Fruit fly (Drosophila melanogaster) whole organism, embryonic: ENCODE data around the gene CG17187.

ENCODE experiments used
- Aef1 ChIP-seq: fragments of 200-800 bp; sonication (Bioruptor generic); IDR thresholded peaks from 3 replicates; pipeline ENCODE4 v1.3.6; 2022; ENCODE audit warnings: missing biosample characterization, missing genetic modification characterization
- Atf6 ChIP-seq: fragments of 200-800 bp; sonication (Bioruptor generic); IDR thresholded peaks from 2 replicates; pipeline ENCODE4 v1.3.6; 2022; ENCODE audit warnings: missing biosample characterization, missing genetic modification characterization
- CG10366 ChIP-seq: fragments of 200-800 bp; sonication (Bioruptor generic); IDR thresholded peaks from 2 replicates; pipeline ENCODE4 v1.3.6; 2022; ENCODE audit warnings: missing biosample characterization, missing genetic modification characterization
- CG10979 ChIP-seq: fragments of 200-800 bp; sonication (Bioruptor generic); optimal IDR thresholded peaks from 2 replicates; lab custom pipeline; 2018; ENCODE audit warnings: missing biosample characterization, mild to moderate bottlenecking, missing genetic modification characterization, moderate library complexity
- CG11695 ChIP-seq: fragments of 200-800 bp; sonication (Bioruptor generic); IDR thresholded peaks from 3 replicates; pipeline ENCODE4 v1.3.6; 2022; ENCODE audit warnings: missing biosample characterization, missing genetic modification characterization
- CG11696 ChIP-seq: fragments of 200-800 bp; sonication (Bioruptor generic); IDR thresholded peaks from 2 replicates; pipeline ENCODE4 v1.3.6; 2022; ENCODE audit warnings: missing biosample characterization, missing genetic modification characterization
- CG12391 ChIP-seq: fragments of 200-800 bp; sonication (Bioruptor generic); optimal IDR thresholded peaks from 3 replicates; lab custom pipeline; 2018; ENCODE audit warnings: missing biosample characterization, mild to moderate bottlenecking, missing genetic modification characterization, moderate library complexity
- CG12659 ChIP-seq: fragments of 200-800 bp; sonication (Bioruptor generic); optimal IDR thresholded peaks from 3 replicates; lab custom pipeline; 2017; ENCODE audit warnings: mild to moderate bottlenecking, missing biosample characterization, missing genetic modification reagents, missing genetic modification characterization
- CG14014 ChIP-seq: fragments of 200-800 bp; sonication (Bioruptor generic); IDR thresholded peaks from 2 replicates; pipeline ENCODE4 v1.3.6; 2022; ENCODE audit warnings: missing biosample characterization, missing genetic modification characterization
- CG14441 ChIP-seq: fragments of 200-800 bp; sonication (Bioruptor generic); IDR thresholded peaks from 2 replicates; pipeline ENCODE4 v1.3.6; 2022; ENCODE audit warnings: missing biosample characterization, missing genetic modification characterization
- CG17328 ChIP-seq: fragments of 200-800 bp; sonication (Bioruptor generic); IDR thresholded peaks from 2 replicates; pipeline ENCODE4 v1.3.6; 2022; ENCODE audit warnings: missing biosample characterization, missing genetic modification characterization
- CG18262 ChIP-seq: fragments of 200-800 bp; optimal IDR thresholded peaks from 3 replicates; lab custom pipeline; 2019; ENCODE audit warnings: missing biosample characterization, mild to moderate bottlenecking, missing genetic modification characterization, moderate library complexity
- CG2120 ChIP-seq: fragments of 200-800 bp; sonication (Bioruptor generic); optimal IDR thresholded peaks from 3 replicates; lab custom pipeline; 2016; ENCODE audit warnings: missing biosample characterization, missing genetic modification characterization
- CG2202 ChIP-seq: fragments of 200-800 bp; sonication (Bioruptor generic); optimal IDR thresholded peaks from 2 replicates; lab custom pipeline; 2018; ENCODE audit warnings: missing biosample characterization, mild to moderate bottlenecking, missing genetic modification characterization
- CG32532 ChIP-seq: fragments of 200-800 bp; sonication (Bioruptor generic); IDR thresholded peaks from 2 replicates; pipeline ENCODE4 v1.3.6; 2022; ENCODE audit warnings: missing biosample characterization, missing genetic modification characterization
- CG32772 ChIP-seq: fragments of 200-800 bp; sonication (Bioruptor generic); IDR thresholded peaks from 2 replicates; pipeline ENCODE4 v1.3.6; 2022; ENCODE audit warnings: missing biosample characterization, missing genetic modification characterization
- CG8359 ChIP-seq: fragments of 200-800 bp; sonication (Bioruptor generic); optimal IDR thresholded peaks from 2 replicates; lab custom pipeline; 2017; ENCODE audit warnings: missing biosample characterization, mild to moderate bottlenecking, missing genetic modification characterization, borderline replicate concordance
- CG9797 ChIP-seq: fragments of 200-800 bp; sonication (Bioruptor generic); optimal IDR thresholded peaks from 3 replicates; lab custom pipeline; 2018; ENCODE audit warnings: missing biosample characterization, mild to moderate bottlenecking, missing genetic modification characterization
- CG9876 ChIP-seq: fragments of 200-800 bp; sonication (Bioruptor generic); optimal IDR thresholded peaks from 2 replicates; lab custom pipeline; 2016; ENCODE audit warnings: missing biosample characterization, missing genetic modification characterization
- CG9932 ChIP-seq: fragments of 200-800 bp; sonication (Bioruptor generic); IDR thresholded peaks from 2 replicates; pipeline ENCODE4 v1.3.6; 2022; ENCODE audit warnings: missing biosample characterization, missing genetic modification characterization
- Dip3 ChIP-seq: fragments of 200-800 bp; sonication (Bioruptor generic); optimal IDR thresholded peaks from 3 replicates; lab custom pipeline; 2016; ENCODE audit warnings: missing biosample characterization, missing genetic modification characterization
- Eip74EF ChIP-seq, 2 experiments: fragments of 200-800 bp in 1 of 2; fragments of >200 bp in 1 of 2; sonication (Bioruptor generic) in 1 of 2; optimal IDR thresholded peaks; 2 replicates each; lab custom pipeline; 2017 to 2019; ENCODE audit warnings: missing biosample characterization in 2 of 2, missing genetic modification characterization in 2 of 2, mild to moderate bottlenecking in 1 of 2, moderate library complexity in 1 of 2
- HLHmδ ChIP-seq: fragments of 200-800 bp; sonication (Bioruptor generic); optimal IDR thresholded peaks from 2 replicates; lab custom pipeline; 2018; ENCODE audit warnings: missing biosample characterization, mild to moderate bottlenecking, missing genetic modification characterization, moderate library complexity
- HmgZ ChIP-seq: fragments of 200-800 bp; sonication (Bioruptor generic); optimal IDR thresholded peaks from 2 replicates; lab custom pipeline; 2018; ENCODE audit warnings: missing biosample characterization, mild to moderate bottlenecking, missing genetic modification characterization
- Hsf ChIP-seq: fragments of 200-800 bp; sonication (Bioruptor generic); optimal IDR thresholded peaks from 3 replicates; lab custom pipeline; 2016; ENCODE audit warnings: missing biosample characterization, missing genetic modification characterization
- Max ChIP-seq: fragments of 200-800 bp; sonication (Bioruptor generic); optimal IDR thresholded peaks from 2 replicates; lab custom pipeline; 2016; ENCODE audit warnings: missing biosample characterization, mild to moderate bottlenecking, missing genetic modification characterization
- Mrtf ChIP-seq: fragments of 200-800 bp; sonication (Bioruptor generic); IDR thresholded peaks from 3 replicates; pipeline ENCODE4 v1.3.6; 2022; ENCODE audit warnings: missing biosample characterization, missing genetic modification characterization
- PHDP ChIP-seq: fragments of 200-800 bp; sonication (Bioruptor generic); optimal IDR thresholded peaks from 3 replicates; lab custom pipeline; 2018; ENCODE audit warnings: missing biosample characterization, mild to moderate bottlenecking, missing genetic modification characterization, moderate library complexity
- Pdp1 ChIP-seq, 2 experiments: fragments of 200-800 bp; sonication (Bioruptor generic); optimal IDR thresholded peaks; 3 replicates each; lab custom pipeline; 2016; ENCODE audit warnings: missing biosample characterization in 2 of 2, missing genetic modification characterization in 2 of 2, mild to moderate bottlenecking in 1 of 2, moderate library complexity in 1 of 2
- TFAM ChIP-seq: fragments of 200-800 bp; sonication (Bioruptor generic); optimal IDR thresholded peaks from 2 replicates; lab custom pipeline; 2017; ENCODE audit warnings: missing biosample characterization, missing genetic modification characterization, inconsistent platforms
- bab2 ChIP-seq: fragments of 200-800 bp; sonication (Bioruptor generic); optimal IDR thresholded peaks from 2 replicates; lab custom pipeline; 2016; ENCODE audit warnings: missing biosample characterization, missing genetic modification characterization
- bowl ChIP-seq: fragments of 200-800 bp; sonication (Bioruptor generic); IDR thresholded peaks from 2 replicates; pipeline ENCODE4 v1.3.6; 2022; ENCODE audit warnings: missing biosample characterization, missing genetic modification characterization
- corto ChIP-seq: fragments of 200-800 bp; sonication (Bioruptor generic); optimal IDR thresholded peaks from 2 replicates; lab custom pipeline; 2016; ENCODE audit warnings: missing biosample characterization, mild to moderate bottlenecking, missing genetic modification characterization, moderate library complexity
- dan ChIP-seq: fragments of 200-800 bp; sonication (Bioruptor generic); IDR thresholded peaks from 2 replicates; pipeline ENCODE4 v1.3.6; 2022; ENCODE audit warnings: missing biosample characterization, missing genetic modification characterization
- gce ChIP-seq: fragments of 200-800 bp; sonication (Bioruptor generic); IDR thresholded peaks from 3 replicates; pipeline ENCODE4 v1.3.6; 2022; ENCODE audit warnings: missing biosample characterization, missing genetic modification characterization
- gcm2 ChIP-seq: fragments of 200-800 bp; sonication (Bioruptor generic); optimal IDR thresholded peaks from 2 replicates; lab custom pipeline; 2016; ENCODE audit warnings: missing biosample characterization, missing genetic modification characterization
- gro ChIP-seq: fragments of 200-800 bp; sonication (Bioruptor generic); optimal IDR thresholded peaks from 2 replicates; lab custom pipeline; 2016; ENCODE audit warnings: missing biosample characterization, missing genetic modification characterization
- ind ChIP-seq: fragments of 200-800 bp; sonication (Bioruptor generic); optimal IDR thresholded peaks from 3 replicates; lab custom pipeline; 2016; ENCODE audit warnings: missing biosample characterization, missing genetic modification characterization
- insv ChIP-seq, 2 experiments: fragments of 200-800 bp; sonication (Bioruptor generic); optimal IDR thresholded peaks; 3 replicates each; lab custom pipeline; 2016 to 2018; ENCODE audit warnings: missing biosample characterization in 2 of 2, missing genetic modification characterization in 2 of 2
- knrl ChIP-seq: fragments of 200-800 bp; sonication (Bioruptor generic); IDR thresholded peaks from 3 replicates; pipeline ENCODE4 v1.3.6; 2022; ENCODE audit warnings: missing biosample characterization, missing genetic modification characterization; ENCODE audit not compliant: partially characterized antibody
- lab ChIP-seq: fragments of 200-800 bp; sonication (Bioruptor generic); optimal IDR thresholded peaks from 3 replicates; lab custom pipeline; 2017; ENCODE audit warnings: missing biosample characterization, missing genetic modification characterization, mild to moderate bottlenecking, moderate library complexity, missing genetic modification reagents
- odd ChIP-seq: fragments of 200-800 bp; sonication (Bioruptor generic); optimal IDR thresholded peaks from 2 replicates; lab custom pipeline; 2017; ENCODE audit warnings: missing biosample characterization, mild to moderate bottlenecking, missing genetic modification characterization
- org-1 ChIP-seq: fragments of 200-800 bp; sonication (Bioruptor generic); optimal IDR thresholded peaks from 2 replicates; lab custom pipeline; 2017; ENCODE audit warnings: missing biosample characterization, missing genetic modification characterization
- run ChIP-seq: fragments of 200-800 bp; sonication (Bioruptor generic); optimal IDR thresholded peaks from 3 replicates; lab custom pipeline; 2018; ENCODE audit warnings: missing biosample characterization, mild to moderate bottlenecking, missing genetic modification characterization
- sc ChIP-seq, 3 experiments: fragments of >200 bp in 2 of 3; fragments of 200-800 bp in 1 of 3; sonication (Bioruptor generic) in 1 of 3; optimal IDR thresholded peaks; 2 replicates in 2 of 3; 3 replicates in 1 of 3; lab custom pipeline; 2017; ENCODE audit warnings: mild to moderate bottlenecking in 1 of 3, missing biosample characterization in 1 of 3, missing genetic modification characterization in 1 of 3, missing genetic modification reagents in 1 of 3
- sim ChIP-seq: fragments of 200-800 bp; sonication (Bioruptor generic); IDR thresholded peaks from 2 replicates; pipeline ENCODE4 v1.3.6; 2022; ENCODE audit warnings: missing biosample characterization, missing genetic modification characterization
- stwl ChIP-seq: fragments of 200-800 bp; sonication (Bioruptor generic); optimal IDR thresholded peaks from 3 replicates; lab custom pipeline; 2018; ENCODE audit warnings: missing biosample characterization, mild to moderate bottlenecking, missing genetic modification characterization, moderate library complexity
- tin ChIP-seq: fragments of 200-800 bp; sonication (Bioruptor generic); optimal IDR thresholded peaks from 3 replicates; lab custom pipeline; 2016; ENCODE audit warnings: missing biosample characterization, missing genetic modification characterization
- vvl ChIP-seq: fragments of 200-800 bp; sonication (Bioruptor generic); IDR thresholded peaks from 2 replicates; pipeline ENCODE4 v1.3.6; 2022; ENCODE audit warnings: missing biosample characterization, missing genetic modification characterization

Gene CG17187

dm6 chr3R:11196648-11197388, 34.9 kb downstream of the CG17187 start (continued):
- peak; percentile 97 for TF ChIP-seq CG10366 (GFP tag; lab: Robert Waterston, UW)
- peak; percentile 98 for TF ChIP-seq bab2 (GFP tag; lab: Kevin White, UChicago)
- TF ChIP-seq CG17328 (GFP tag; lab: Robert Waterston, UW): peak; percentile 95
- peak; percentile 33 for TF ChIP-seq CG9797
- TF ChIP-seq Pdp1 (GFP tag; optimal IDR thresholded peaks at IDR 0.05; lab: Kevin White, UChicago): peak; percentile 83 to 96
- peak; percentile 98 for TF ChIP-seq ind (GFP tag; lab: Kevin White, UChicago)
- peak; percentile 98 for TF ChIP-seq run (tag; lab: Kevin White, UChicago)
- TF ChIP-seq CG12659: peak; percentile 99
- TF ChIP-seq TFAM (GFP tag; lab: Kevin White, UChicago): peak; percentile 69
- peak; percentile 99 for TF ChIP-seq CG32532 (GFP tag; lab: Robert Waterston, UW)
- peak; percentile 41 for TF ChIP-seq gro (GFP tag; lab: Kevin White, UChicago)
- TF ChIP-seq CG12391 (tag; lab: Kevin White, UChicago): peak; percentile 99
- TF ChIP-seq dan: peak; percentile 64; the same call in 1 of the 2 replicates
- TF ChIP-seq bowl (GFP tag; lab: Robert Waterston, UW): peak; percentile 91
- peak; percentile 98 for TF ChIP-seq Mrtf (GFP tag; lab: Robert Waterston, UW)
- TF ChIP-seq Aef1 (GFP tag; lab: Robert Waterston, UW): peak; percentile 98
- peak; percentile 99 for TF ChIP-seq PHDP
- TF ChIP-seq sim (GFP tag; lab: Robert Waterston, UW): peak; percentile 92
- TF ChIP-seq insv (GFP tag; optimal IDR thresholded peaks at IDR 0.05; lab: Kevin White, UChicago): peak in 1 of 2 experiments; percentile 79
- TF ChIP-seq CG9876 (GFP tag; lab: Kevin White, UChicago): peak; percentile 64
- no peak for TF ChIP-seq knrl (GFP tag; lab: Robert Waterston, UW)
- TF ChIP-seq lab (GFP tag; lab: Kevin White, UChicago): peak; percentile 99
- peak; percentile 97 for TF ChIP-seq HmgZ (tag; lab: Kevin White, UChicago)
- peak; percentile 93 for TF ChIP-seq CG8359
- no peak for TF ChIP-seq sc (optimal IDR thresholded peaks at IDR 0.05; lab: Kevin White, UChicago)
- peak; percentile 97 for TF ChIP-seq sc (GFP tag; optimal IDR thresholded peaks at IDR 0.05; lab: Kevin White, UChicago)
- TF ChIP-seq Atf6: peak; percentile 99
- peak; percentile 99 for TF ChIP-seq CG11695 (GFP tag; lab: Robert Waterston, UW)
- peak; percentile 88 for TF ChIP-seq Dip3 (GFP tag; lab: Kevin White, UChicago)
- TF ChIP-seq Hsf (GFP tag; lab: Kevin White, UChicago): peak; percentile 97
- peak; percentile 97 for TF ChIP-seq Max
- peak in 1 of 2 experiments; percentile 100 for TF ChIP-seq Eip74EF (GFP tag; optimal IDR thresholded peaks at IDR 0.05; lab: Kevin White, UChicago)
- TF ChIP-seq CG18262 (tag; lab: Kevin White, UChicago): peak; percentile 96
- no peak for TF ChIP-seq stwl (tag; lab: Kevin White, UChicago)
- peak; percentile 98 for TF ChIP-seq CG14441 (GFP tag; lab: Robert Waterston, UW)
- peak; percentile 83 for TF ChIP-seq corto (GFP tag; lab: Kevin White, UChicago)
- TF ChIP-seq CG2120 (GFP tag; lab: Kevin White, UChicago): peak; percentile 98
- peak; percentile 98 for TF ChIP-seq odd
- TF ChIP-seq gce: peak; percentile 96
- peak; percentile 92 for TF ChIP-seq CG2202 (tag; lab: Kevin White, UChicago)
- TF ChIP-seq tin (GFP tag; lab: Kevin White, UChicago): peak; percentile 97
- TF ChIP-seq CG14014 (GFP tag; lab: Robert Waterston, UW): peak; percentile 98
- TF ChIP-seq CG32772: peak; percentile 98
- peak; percentile 98 for TF ChIP-seq vvl (GFP tag; lab: Robert Waterston, UW)
- no peak for TF ChIP-seq HLHmδ (GFP tag; lab: Kevin White, UChicago)
- TF ChIP-seq CG10979 (tag; lab: Kevin White, UChicago): peak; percentile 99
- peak; percentile 86 for TF ChIP-seq CG11696 (GFP tag; lab: Robert Waterston, UW)
- TF ChIP-seq gcm2: no peak
- TF ChIP-seq CG9932 (GFP tag; lab: Robert Waterston, UW): peak; percentile 98
- peak; percentile 98 for TF ChIP-seq org-1 (GFP tag; lab: Kevin White, UChicago)
